Fruit fly (Drosophila melanogaster) whole organism, embryonic: ENCODE results near the gene SamDC.

Experiments
- Awh ChIP-seq: fragments of 200-800 bp; sonication (Bioruptor generic); IDR thresholded peaks from 2 replicates; pipeline ENCODE4, ENCODE4 v1.3.6; 2022; ENCODE audit warnings: missing biosample characterization, missing genetic modification characterization
- Bgb ChIP-seq: fragments of 200-800 bp; sonication (Bioruptor generic); IDR thresholded peaks from 2 replicates; pipeline ENCODE4 v1.3.6; 2022; ENCODE audit warnings: missing biosample characterization, missing genetic modification characterization; ENCODE audit not compliant: partially characterized antibody
- Bteb2 ChIP-seq: fragments of 200-800 bp; sonication (Bioruptor generic); optimal IDR thresholded peaks from 2 replicates; lab custom pipeline; 2016; ENCODE audit warnings: missing biosample characterization, missing genetic modification characterization
- CG10274 ChIP-seq: fragments of 200-800 bp; sonication (Bioruptor generic); optimal IDR thresholded peaks from 3 replicates; lab custom pipeline; 2017; ENCODE audit warnings: missing biosample characterization, mild to moderate bottlenecking, missing genetic modification characterization
- CG10565 ChIP-seq: fragments of 200-800 bp; sonication (Bioruptor generic); optimal IDR thresholded peaks from 3 replicates; lab custom pipeline; 2016; ENCODE audit warnings: missing biosample characterization, mild to moderate bottlenecking, missing genetic modification characterization
- CG10959 ChIP-seq: fragments of 200-800 bp; sonication (Bioruptor generic); IDR thresholded peaks from 2 replicates; pipeline ENCODE4 v1.3.6; 2022; ENCODE audit warnings: missing biosample characterization, missing genetic modification characterization
- CG11093 ChIP-seq: fragments of 200-800 bp; sonication (Bioruptor generic); IDR thresholded peaks from 3 replicates; pipeline ENCODE4 v1.3.6; 2022; ENCODE audit warnings: missing biosample characterization, missing genetic modification characterization
- CG12942 ChIP-seq: fragments of 200-800 bp; sonication (Bioruptor generic); optimal IDR thresholded peaks from 3 replicates; lab custom pipeline; 2016; ENCODE audit warnings: missing biosample characterization, missing genetic modification characterization
- CG14441 ChIP-seq: fragments of 200-800 bp; sonication (Bioruptor generic); IDR thresholded peaks from 2 replicates; pipeline ENCODE4 v1.3.6; 2022; ENCODE audit warnings: missing biosample characterization, missing genetic modification characterization
- CG14710 ChIP-seq: fragments of 200-800 bp; sonication (Bioruptor generic); optimal IDR thresholded peaks from 3 replicates; lab custom pipeline; 2019; ENCODE audit warnings: missing biosample characterization, mild to moderate bottlenecking, missing genetic modification characterization, moderate library complexity
- CG17359 ChIP-seq: fragments of 200-800 bp; sonication (Bioruptor generic); optimal IDR thresholded peaks from 3 replicates; lab custom pipeline; 2018; ENCODE audit warnings: missing biosample characterization, mild to moderate bottlenecking, missing genetic modification characterization, moderate library complexity
- CG17361 ChIP-seq: fragments of 200-800 bp; sonication (Bioruptor generic); IDR thresholded peaks from 3 replicates; pipeline ENCODE4 v1.3.6; 2022; ENCODE audit warnings: missing biosample characterization, missing genetic modification characterization
- CG17612 ChIP-seq: fragments of 200-800 bp; sonication (Bioruptor generic); IDR thresholded peaks from 2 replicates; pipeline ENCODE4 v1.3.6; 2022; ENCODE audit warnings: missing biosample characterization, missing genetic modification characterization
- CG17829 ChIP-seq: fragments of 200-800 bp; optimal IDR thresholded peaks from 2 replicates; lab custom pipeline; 2019; ENCODE audit warnings: missing biosample characterization, mild to moderate bottlenecking, missing genetic modification characterization, moderate library complexity
- CG17912 ChIP-seq: fragments of 200-800 bp; sonication (Bioruptor generic); optimal IDR thresholded peaks from 2 replicates; lab custom pipeline; 2018; ENCODE audit warnings: missing biosample characterization, mild to moderate bottlenecking, missing genetic modification characterization
- CG2199 ChIP-seq: fragments of 200-800 bp; sonication (Bioruptor generic); IDR thresholded peaks from 3 replicates; pipeline ENCODE4 v1.3.6; 2022; ENCODE audit warnings: missing biosample characterization, missing genetic modification characterization
- CG33213 ChIP-seq: fragments of 200-800 bp; sonication (Bioruptor generic); optimal IDR thresholded peaks from 3 replicates; lab custom pipeline; 2016; ENCODE audit warnings: missing biosample characterization, missing genetic modification characterization
- CG33557 ChIP-seq: fragments of 200-800 bp; sonication (Bioruptor generic); optimal IDR thresholded peaks from 2 replicates; lab custom pipeline; 2019; ENCODE audit warnings: missing biosample characterization, mild to moderate bottlenecking, missing genetic modification characterization, moderate library complexity
- CG7839 ChIP-seq: fragments of 200-800 bp; sonication (Bioruptor generic); optimal IDR thresholded peaks from 3 replicates; lab custom pipeline; 2018; ENCODE audit warnings: missing biosample characterization, mild to moderate bottlenecking, missing genetic modification characterization, moderate library complexity
- CG7963 ChIP-seq: fragments of 200-800 bp; sonication (Bioruptor generic); IDR thresholded peaks from 3 replicates; pipeline ENCODE4 v1.3.6; 2022; ENCODE audit warnings: missing biosample characterization, missing genetic modification characterization; ENCODE audit not compliant: partially characterized antibody
- CG8478 ChIP-seq: fragments of >200 bp; optimal IDR thresholded peaks from 2 replicates; lab custom pipeline; 2018
- CG9215 ChIP-seq: fragments of 200-800 bp; sonication (Bioruptor generic); IDR thresholded peaks from 2 replicates; pipeline ENCODE4 v1.3.6; 2022; ENCODE audit warnings: missing biosample characterization, missing genetic modification characterization
- CG9609 ChIP-seq: fragments of 200-800 bp; sonication (Bioruptor generic); optimal IDR thresholded peaks from 3 replicates; lab custom pipeline; 2016; ENCODE audit warnings: missing biosample characterization, missing genetic modification characterization
- CG9817 ChIP-seq: fragments of 200-800 bp; sonication (Bioruptor generic); optimal IDR thresholded peaks from 2 replicates; lab custom pipeline; 2018; ENCODE audit warnings: missing biosample characterization, mild to moderate bottlenecking, missing genetic modification characterization, moderate library complexity
- D19A ChIP-seq: fragments of 200-800 bp; optimal IDR thresholded peaks from 3 replicates; lab custom pipeline; 2019; ENCODE audit warnings: missing biosample characterization, mild to moderate bottlenecking, missing genetic modification characterization, moderate library complexity
- Dip3 ChIP-seq: fragments of 200-800 bp; sonication (Bioruptor generic); optimal IDR thresholded peaks from 3 replicates; lab custom pipeline; 2016; ENCODE audit warnings: missing biosample characterization, missing genetic modification characterization
- Gsc ChIP-seq: fragments of 200-800 bp; sonication (Bioruptor generic); IDR thresholded peaks from 2 replicates; pipeline ENCODE4 v1.3.6; 2022; ENCODE audit warnings: missing biosample characterization, missing genetic modification characterization
- Gug ChIP-seq: fragments of 200-800 bp; sonication (Bioruptor generic); IDR thresholded peaks from 4 replicates; pipeline ENCODE4 v1.3.6; 2022; ENCODE audit warnings: missing biosample characterization, missing genetic modification characterization
- Hand ChIP-seq: fragments of 200-800 bp; sonication (Bioruptor generic); optimal IDR thresholded peaks from 2 replicates; lab custom pipeline; 2017; ENCODE audit warnings: mild to moderate bottlenecking, missing biosample characterization, missing genetic modification reagents, missing genetic modification characterization
- Lpt ChIP-seq: fragments of >200 bp; optimal IDR thresholded peaks from 2 replicates; lab custom pipeline; 2018; ENCODE audit warnings: missing biosample characterization, missing genetic modification characterization
- Mad ChIP-seq: fragments of 200-800 bp; sonication (Bioruptor generic); optimal IDR thresholded peaks from 2 replicates; lab custom pipeline; 2016; ENCODE audit warnings: missing biosample characterization, missing genetic modification characterization
- Med ChIP-seq: fragments of 200-800 bp; sonication (Bioruptor generic); peaks from one replicate; lab custom pipeline; 2016; ENCODE audit warnings: missing biosample characterization, missing genetic modification characterization, mild to moderate bottlenecking, inconsistent platforms, moderate library complexity
- Mes4 ChIP-seq: fragments of 200-800 bp; sonication (Bioruptor generic); optimal IDR thresholded peaks from 2 replicates; lab custom pipeline; 2016; ENCODE audit warnings: missing biosample characterization, missing genetic modification characterization
- NC2β ChIP-seq: fragments of 200-800 bp; sonication (Bioruptor generic); optimal IDR thresholded peaks from 2 replicates; lab custom pipeline; 2016; ENCODE audit warnings: missing biosample characterization, missing genetic modification characterization
- Six4 ChIP-seq: fragments of 200-800 bp; sonication (Bioruptor generic); optimal IDR thresholded peaks from 2 replicates; lab custom pipeline; 2016; ENCODE audit warnings: missing biosample characterization, missing genetic modification characterization
- Taf1 ChIP-seq: fragments of 200-800 bp; sonication (Bioruptor generic); IDR thresholded peaks from 2 replicates; pipeline ENCODE4 v1.3.6; 2022; ENCODE audit warnings: missing biosample characterization, missing genetic modification characterization
- ase ChIP-seq: fragments of 200-800 bp; sonication (Bioruptor generic); IDR thresholded peaks from 3 replicates; pipeline ENCODE4 v1.3.6; 2022; ENCODE audit warnings: missing biosample characterization, missing genetic modification characterization
- chn ChIP-seq: fragments of 200-800 bp; sonication (Bioruptor generic); optimal IDR thresholded peaks from 2 replicates; lab custom pipeline; 2016; ENCODE audit warnings: missing biosample characterization, missing genetic modification characterization
- cwo ChIP-seq: fragments of 200-800 bp; sonication (Bioruptor generic); optimal IDR thresholded peaks from 3 replicates; lab custom pipeline; 2017; ENCODE audit warnings: missing biosample characterization, missing genetic modification characterization, mild to moderate bottlenecking, moderate library complexity, missing genetic modification reagents
- dmrt11E ChIP-seq: fragments of 200-800 bp; sonication (Bioruptor generic); optimal IDR thresholded peaks from 3 replicates; lab custom pipeline; 2018; ENCODE audit warnings: missing biosample characterization, mild to moderate bottlenecking, missing genetic modification characterization, moderate library complexity
- ems ChIP-seq: fragments of 200-800 bp; sonication (Bioruptor generic); optimal IDR thresholded peaks from 3 replicates; lab custom pipeline; 2016; ENCODE audit warnings: missing biosample characterization, missing genetic modification characterization
- fd3F ChIP-seq: fragments of 200-800 bp; sonication (Bioruptor generic); optimal IDR thresholded peaks from 2 replicates; lab custom pipeline; 2018; ENCODE audit warnings: missing biosample characterization, mild to moderate bottlenecking, missing genetic modification characterization, moderate library complexity
- luna ChIP-seq: fragments of 200-800 bp; sonication (Bioruptor generic); optimal IDR thresholded peaks from 2 replicates; lab custom pipeline; 2016; ENCODE audit warnings: missing biosample characterization, missing genetic modification characterization
- nerfin-2 ChIP-seq: fragments of 200-800 bp; sonication (Bioruptor generic); IDR thresholded peaks from 2 replicates; pipeline ENCODE4 v1.3.6; 2022; ENCODE audit warnings: missing biosample characterization, missing genetic modification characterization; ENCODE audit not compliant: partially characterized antibody
- row ChIP-seq: fragments of 200-800 bp; sonication (Bioruptor generic); IDR thresholded peaks from 3 replicates; pipeline ENCODE4 v1.3.6; 2022; ENCODE audit warnings: missing biosample characterization, missing genetic modification characterization
- sens ChIP-seq: fragments of 200-800 bp; sonication (Bioruptor generic); peaks from one replicate; lab custom pipeline; 2016; ENCODE audit warnings: missing biosample characterization, missing genetic modification characterization
- ssp ChIP-seq: fragments of 200-800 bp; sonication (Bioruptor generic); IDR thresholded peaks from 2 replicates; pipeline ENCODE4 v1.3.6; 2022; ENCODE audit warnings: missing biosample characterization, missing genetic modification characterization
- tin ChIP-seq: fragments of 200-800 bp; sonication (Bioruptor generic); optimal IDR thresholded peaks from 3 replicates; lab custom pipeline; 2016; ENCODE audit warnings: missing biosample characterization, missing genetic modification characterization
- vnd ChIP-seq: fragments of 200-800 bp; sonication (Bioruptor generic); IDR thresholded peaks from 3 replicates; pipeline ENCODE4 v1.3.6; 2022; ENCODE audit warnings: missing biosample characterization, missing genetic modification characterization; ENCODE audit not compliant: partially characterized antibody
- zen ChIP-seq: fragments of 200-800 bp; sonication (Bioruptor generic); optimal IDR thresholded peaks from 3 replicates; lab custom pipeline; 2018; ENCODE audit warnings: missing biosample characterization, mild to moderate bottlenecking, missing genetic modification characterization, moderate library complexity

Gene SamDC

dm6 chr2L:10356508-10356907 is 17.3 kb downstream of the SamDC start, which contains the start of the genes CtsL4 and ClpP (continued):
- TF ChIP-seq Six4, result peak; percentile 37
- no peak for TF ChIP-seq CG14441 (GFP tag; lab: Robert Waterston, UW)
- peak; percentile 26; the same call in 1 of the 3 replicates for TF ChIP-seq ase (GFP tag; lab: Robert Waterston, UW)
- no peak for TF ChIP-seq Hand (GFP tag; lab: Kevin White, UChicago)
- no peak for TF ChIP-seq Lpt (GFP tag; lab: Kevin White, UChicago)
- no peak for TF ChIP-seq Mad (GFP tag; lab: Kevin White, UChicago)
- no peak for TF ChIP-seq nerfin-2 (GFP tag; lab: Robert Waterston, UW)
- TF ChIP-seq ssp (GFP tag; lab: Robert Waterston, UW), result peak; percentile 97
- peak; percentile 86 for TF ChIP-seq row (GFP tag; lab: Robert Waterston, UW)
- TF ChIP-seq CG9609 (GFP tag; lab: Kevin White, UChicago), result peak; percentile 30
- TF ChIP-seq CG17612 (GFP tag; lab: Robert Waterston, UW), result no peak
- TF ChIP-seq CG17361 (GFP tag; lab: Robert Waterston, UW), result peak; percentile 76; the same call in 2 of the 3 replicates
- TF ChIP-seq CG17912 (GFP tag; lab: Kevin White, UChicago), result peak; percentile 23
- TF ChIP-seq NC2β (GFP tag; lab: Kevin White, UChicago), result no peak
- peak; percentile 34 for TF ChIP-seq CG9817 (tag; lab: Kevin White, UChicago)
- peak; percentile 47; the same call in 2 of the 4 replicates for TF ChIP-seq Gug (GFP tag; lab: Robert Waterston, UW)
- TF ChIP-seq CG11093 (GFP tag; lab: Robert Waterston, UW), result no peak
- peak; percentile 48 for TF ChIP-seq dmrt11E
- TF ChIP-seq D19A (tag; lab: Kevin White, UChicago), result peak; percentile 74
- TF ChIP-seq tin (GFP tag; lab: Kevin White, UChicago), result peak; percentile 46
- TF ChIP-seq Gsc (GFP tag; lab: Robert Waterston, UW), result no peak
- peak; percentile 55; the same call in 1 of the 3 replicates for TF ChIP-seq CG2199 (GFP tag; lab: Robert Waterston, UW)
- TF ChIP-seq CG10959 (GFP tag; lab: Robert Waterston, UW), result no peak
- peak; percentile 50 for TF ChIP-seq Dip3

dm6 chr2L:10362408-10363067 is 23.3 kb downstream of the SamDC start, which contains the start of the genes Cand1 and pim:
Gene Cand1, minus strand, starts transcription at chr2L:10362707.
Gene pim, plus strand, starts transcription at chr2L:10362989.
- TF ChIP-seq CG17829 (tag; lab: Kevin White, UChicago) (peak; percentile 69), CG10274 (GFP tag; lab: Kevin White, UChicago) (no peak), zen (tag; lab: Kevin White, UChicago) (peak; percentile 41), Awh (no peak), CG9215 (GFP tag; lab: Robert Waterston, UW) (no peak), sens (GFP tag; lab: Kevin White, UChicago) (no peak), Med (GFP tag; lab: Kevin White, UChicago) (peak; percentile 17), CG17359 (tag; lab: Kevin White, UChicago) (no peak), Bgb (GFP tag; lab: Robert Waterston, UW) (peak; percentile 65), CG8478 (no peak), cwo (GFP tag; lab: Kevin White, UChicago) (no peak), Mad (GFP tag; lab: Kevin White, UChicago) (no peak), CG7839 (no peak), ems (GFP tag; lab: Kevin White, UChicago) (no peak), CG10565 (GFP tag; lab: Kevin White, UChicago) (no peak), fd3F (GFP tag; lab: Kevin White, UChicago) (no peak), vnd (GFP tag; lab: Robert Waterston, UW) (peak; percentile 33; the same call in 1 of the 3 replicates), CG33213 (no peak), CG33557 (peak; percentile 10), CG14710 (tag; lab: Kevin White, UChicago) (peak; percentile 77), chn (GFP tag; lab: Kevin White, UChicago) (no peak), CG7963 (GFP tag; lab: Robert Waterston, UW) (peak; percentile 36; the same call in 1 of the 3 replicates), dmrt11E (peak; percentile 36), luna (GFP tag; lab: Kevin White, UChicago) (no peak), Mes4 (GFP tag; lab: Kevin White, UChicago) (no peak), Bteb2 (GFP tag; lab: Kevin White, UChicago) (no peak), CG12942 (no peak), Taf1 (no peak)
